Worm (Caenorhabditis elegans): Measurements from ENCODE around the gene F14H3.5.

The F14H3.5 gene

ce11 chrV:16073856-16074255 lies 17.0 kb upstream of the F14H3.5 start, which contains the start of gene srj-10:
Gene srj-10, minus strand, starts transcription at chrV:16073956.
- TF ChIP-seq ref-2 (tag; optimal IDR thresholded peaks at IDR 0.05) (no peak), pax-1 (tag; optimal IDR thresholded peaks at IDR 0.05) (no peak), pha-2 (tag; optimal IDR thresholded peaks at IDR 0.05) (no peak), nhr-11 (tag; optimal IDR thresholded peaks at IDR 0.05) (no peak), fkh-6 (tag; optimal IDR thresholded peaks at IDR 0.05) (no peak), unc-42 (tag; optimal IDR thresholded peaks at IDR 0.05) (no peak), unc-3 (GFP tag; conservative IDR thresholded peaks at IDR 0.05) (no peak), unc-3 (tag; optimal IDR thresholded peaks at IDR 0.05) (no peak), hlh-15 (tag; optimal IDR thresholded peaks at IDR 0.05) (no peak), madf-2 (tag; optimal IDR thresholded peaks at IDR 0.05) (no peak), dve-1 (tag; optimal IDR thresholded peaks at IDR 0.05) (no peak), pqm-1 (tag; optimal IDR thresholded peaks at IDR 0.05) (no peak), ceh-6 (GFP tag; optimal IDR thresholded peaks at IDR 0.05) (no peak), K02D7.2 (tag; optimal IDR thresholded peaks at IDR 0.05) (no peak), nhr-232 (tag; optimal IDR thresholded peaks at IDR 0.05) (no peak), ets-4 (tag; optimal IDR thresholded peaks at IDR 0.05) (no peak), unc-86 (tag; optimal IDR thresholded peaks at IDR 0.05) (no peak), ceh-48 (tag; optimal IDR thresholded peaks at IDR 0.05) (no peak), fax-1 (tag; optimal IDR thresholded peaks at IDR 0.05) (no peak), ceh-34 (tag; optimal IDR thresholded peaks at IDR 0.05) (no peak)

ce11 chrV:16071167-16071566 lies 14.3 kb upstream of the F14H3.5 start, which contains the start of gene nhr-176:
Gene nhr-176, plus strand, starts transcription at chrV:16071325.
- TF ChIP-seq elt-2 (tag; optimal IDR thresholded peaks at IDR 0.05) (peak; percentile 52), rnt-1 (tag; optimal IDR thresholded peaks at IDR 0.05) (no peak)

ce11 chrV:16068938-16069337 lies 12.1 kb upstream of the F14H3.5 start, which contains the start of gene cyp-35D1:
Gene cyp-35D1, plus strand, starts transcription at chrV:16069238.
- peak; percentile 4 for TF ChIP-seq elt-2 (tag; optimal IDR thresholded peaks at IDR 0.05)
- TF ChIP-seq sox-2 (GFP tag; IDR thresholded peaks at IDR 0.05): no peak
- no peak for TF ChIP-seq T23F11.4 (GFP tag; optimal IDR thresholded peaks at IDR 0.05)
- no peak for TF ChIP-seq ceh-30 (tag; optimal IDR thresholded peaks at IDR 0.05)
- no peak for TF ChIP-seq madf-2 (tag; optimal IDR thresholded peaks at IDR 0.05)
- TF ChIP-seq che-1 (tag; optimal IDR thresholded peaks at IDR 0.05): no peak
- no peak for TF ChIP-seq ceh-19 (GFP tag; optimal IDR thresholded peaks at IDR 0.05)

- TF ChIP-seq hlh-8 (tag; optimal IDR thresholded peaks at IDR 0.05) (no peak), fkh-6 (tag; optimal IDR thresholded peaks at IDR 0.05) (no peak), pha-2 (tag; optimal IDR thresholded peaks at IDR 0.05) (no peak), ttx-3 (tag; optimal IDR thresholded peaks at IDR 0.05) (no peak)
These were observed 5.9 kb upstream of the F14H3.5 start, which contains the start of gene F14H3.14 for ce11 chrV:16062788-16063187. Gene F14H3.14, minus strand, starts transcription at chrV:16062888.

ce11 chrV:16061993-16062392 lies 5.1 kb upstream of the F14H3.5 start, which contains the start of gene fbxa-100:
Gene fbxa-100, minus strand, starts transcription at chrV:16062093.
- no peak for TF ChIP-seq sox-4 (tag; optimal IDR thresholded peaks at IDR 0.05)
- no peak for TF ChIP-seq F13H6.1 (tag; optimal IDR thresholded peaks at IDR 0.05)
- TF ChIP-seq ama-1 (optimal IDR thresholded peaks at IDR 0.05): no peak
- no peak for TF ChIP-seq hlh-8 (tag; optimal IDR thresholded peaks at IDR 0.05)
- TF ChIP-seq ceh-9 (tag; optimal IDR thresholded peaks at IDR 0.05): no peak
- no peak for TF ChIP-seq Y22D7AL.16 (tag; optimal IDR thresholded peaks at IDR 0.05)
- TF ChIP-seq ceh-48 (tag; optimal IDR thresholded peaks at IDR 0.05): no peak
- TF ChIP-seq hlh-30 (tag; optimal IDR thresholded peaks at IDR 0.05; ENCODE audit: insufficient read depth): no peak
- no peak for TF ChIP-seq ref-2 (tag; optimal IDR thresholded peaks at IDR 0.05)
- TF ChIP-seq ceh-31 (tag; optimal IDR thresholded peaks at IDR 0.05): no peak
